Worm (Caenorhabditis elegans) whole organism, young adult: ENCODE measurements around the gene ZK563.7.

ENCODE experiments used
- C06A6.2 ChIP-seq: fragments of 200-800 bp; sonication (Bioruptor generic); conservative IDR thresholded peaks from 2 replicates; pipeline ENCODE4 v1.3.6; 2022; ENCODE audit warnings: missing genetic modification characterization, missing compliant biosample characterization
- C17E4.6 ChIP-seq: fragments of 200-800 bp; sonication (Bioruptor generic); IDR thresholded peaks from 2 replicates; pipeline ENCODE4 v1.3.6; 2022; ENCODE audit warnings: missing genetic modification reagents, missing genetic modification characterization, missing compliant biosample characterization
- Y67H2A.10 ChIP-seq: fragments of 200-800 bp; sonication (Bioruptor generic); conservative IDR thresholded peaks from 2 replicates; pipeline ENCODE4 v1.3.6; 2022; ENCODE audit warnings: missing genetic modification reagents, missing genetic modification characterization, missing compliant biosample characterization
- attf-5 ChIP-seq: fragments of 200-800 bp; sonication (Bioruptor generic); optimal IDR thresholded peaks from 2 replicates; lab custom pipeline; 2018; ENCODE audit warnings: mild to moderate bottlenecking, missing genetic modification characterization, missing compliant biosample characterization
- hrde-1 ChIP-seq: sonication (generic microtip); optimal IDR thresholded peaks from 2 replicates; lab custom pipeline; 2016; ENCODE audit warnings: missing genetic modification characterization, mild to moderate bottlenecking, missing compliant biosample characterization, moderate library complexity, missing genotype, missing genetic modification reagents, borderline replicate concordance
- lag-1 ChIP-seq: fragments of 200-800 bp; sonication (Bioruptor generic); IDR thresholded peaks from 2 replicates; pipeline ENCODE4 v1.3.6; 2022; ENCODE audit warnings: missing genetic modification reagents, missing genetic modification characterization, missing compliant biosample characterization
- nhr-179 ChIP-seq: sonication (generic microtip); optimal IDR thresholded peaks from 2 replicates; lab custom pipeline; 2016; ENCODE audit warnings: mild to moderate bottlenecking, missing genetic modification characterization, missing compliant biosample characterization
- unc-62 ChIP-seq: fragments of 150-350 bp; optimal IDR thresholded peaks from 2 replicates; lab custom pipeline; 2014; ENCODE audit warnings: missing biosample characterization, missing genetic modification reagents, missing genetic modification characterization
- ztf-26 ChIP-seq: sonication (generic microtip); optimal IDR thresholded peaks from 2 replicates; lab custom pipeline; 2017; ENCODE audit warnings: missing genetic modification characterization, missing compliant biosample characterization

DNA sequence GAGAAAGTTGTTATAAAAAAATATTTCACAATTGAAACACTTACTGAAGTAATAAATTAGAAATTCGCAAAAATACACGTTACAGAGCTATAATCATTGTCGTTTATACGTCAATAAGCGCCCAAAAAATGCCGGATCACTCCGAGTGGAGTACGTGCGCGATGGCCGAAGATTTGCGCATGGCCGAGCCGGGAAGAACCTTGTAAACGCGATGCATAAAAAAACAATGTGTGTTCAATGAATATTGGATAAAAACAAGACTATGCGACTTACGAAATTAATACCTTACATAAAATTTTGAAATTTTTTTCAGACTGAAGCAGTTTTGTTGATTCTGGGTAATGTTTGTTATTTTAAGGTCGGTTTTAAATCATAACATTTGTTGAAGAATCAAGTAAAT lies 1.2 kb upstream of the ZK563.7 start, which contains the start of gene sorf-1:
- TF ChIP-seq lag-1 (GFP tag; lab: Robert Waterston, UW) = no peak
- no peak for TF ChIP-seq ztf-26
- TF ChIP-seq attf-5 (GFP tag; lab: Kevin White, UChicago) = no peak
- no peak for TF ChIP-seq C06A6.2 (GFP tag; lab: Robert Waterston, UW)
- no peak for TF ChIP-seq hrde-1 (tag; lab: Kevin White, UChicago)
- TF ChIP-seq unc-62 (GFP tag; lab: Kevin White, UChicago) = no peak
- TF ChIP-seq C17E4.6 = no peak
- TF ChIP-seq Y67H2A.10 (GFP tag; lab: Robert Waterston, UW) = no peak
- no peak for TF ChIP-seq nhr-179
